Fruit fly (Drosophila melanogaster) whole organism, embryonic: ENCODE measurements around the gene CG9166.

Experiments used
- Atf-2 ChIP-seq: fragments of 200-800 bp; sonication (Bioruptor generic); optimal IDR thresholded peaks from 2 replicates; lab custom pipeline; 2016; ENCODE audit warnings: missing biosample characterization, missing genetic modification characterization
- Atf6 ChIP-seq: fragments of 200-800 bp; sonication (Bioruptor generic); IDR thresholded peaks from 2 replicates; pipeline ENCODE4 v1.3.6; 2022; ENCODE audit warnings: missing biosample characterization, missing genetic modification characterization
- CG10543 ChIP-seq: fragments of 200-800 bp; sonication (Bioruptor generic); optimal IDR thresholded peaks from 3 replicates; lab custom pipeline; 2017; ENCODE audit warnings: missing biosample characterization, mild to moderate bottlenecking, missing genetic modification characterization, moderate library complexity
- CG10979 ChIP-seq: fragments of 200-800 bp; sonication (Bioruptor generic); optimal IDR thresholded peaks from 2 replicates; lab custom pipeline; 2018; ENCODE audit warnings: missing biosample characterization, mild to moderate bottlenecking, missing genetic modification characterization, moderate library complexity
- CG12942 ChIP-seq: fragments of 200-800 bp; sonication (Bioruptor generic); optimal IDR thresholded peaks from 3 replicates; lab custom pipeline; 2016; ENCODE audit warnings: missing biosample characterization, missing genetic modification characterization
- CG14014 ChIP-seq: fragments of 200-800 bp; sonication (Bioruptor generic); IDR thresholded peaks from 2 replicates; pipeline ENCODE4 v1.3.6; 2022; ENCODE audit warnings: missing biosample characterization, missing genetic modification characterization
- CG14860 ChIP-seq: fragments of 200-800 bp; sonication (Bioruptor generic); IDR thresholded peaks from 3 replicates; pipeline ENCODE4 v1.3.6; 2022; ENCODE audit warnings: missing biosample characterization, missing genetic modification characterization; ENCODE audit not compliant: partially characterized antibody
- CG14965 ChIP-seq: fragments of 200-800 bp; sonication (Bioruptor generic); optimal IDR thresholded peaks from 2 replicates; lab custom pipeline; 2016; ENCODE audit warnings: missing biosample characterization, missing genetic modification characterization, borderline replicate concordance
- CG1603 ChIP-seq: fragments of 200-800 bp; sonication (Bioruptor generic); optimal IDR thresholded peaks from 2 replicates; lab custom pipeline; 2019; ENCODE audit warnings: missing biosample characterization, mild to moderate bottlenecking, missing genetic modification characterization, moderate library complexity
- CG16813 ChIP-seq: fragments of 200-800 bp; sonication (Bioruptor generic); IDR thresholded peaks from 3 replicates; pipeline ENCODE4 v1.3.6; 2022; ENCODE audit warnings: missing biosample characterization, missing genetic modification characterization; ENCODE audit not compliant: partially characterized antibody
- CG18262 ChIP-seq: fragments of 200-800 bp; optimal IDR thresholded peaks from 3 replicates; lab custom pipeline; 2019; ENCODE audit warnings: missing biosample characterization, mild to moderate bottlenecking, missing genetic modification characterization, moderate library complexity
- CG2678 ChIP-seq: fragments of 200-800 bp; sonication (Bioruptor generic); optimal IDR thresholded peaks from 3 replicates; lab custom pipeline; 2019; ENCODE audit warnings: missing biosample characterization, mild to moderate bottlenecking, missing genetic modification characterization, moderate library complexity
- CG31388 ChIP-seq: fragments of 200-800 bp; sonication (Bioruptor generic); optimal IDR thresholded peaks from 2 replicates; lab custom pipeline; 2016; ENCODE audit warnings: missing biosample characterization, missing genetic modification characterization
- CG32532 ChIP-seq: fragments of 200-800 bp; sonication (Bioruptor generic); IDR thresholded peaks from 2 replicates; pipeline ENCODE4 v1.3.6; 2022; ENCODE audit warnings: missing biosample characterization, missing genetic modification characterization
- CG3847 ChIP-seq: fragments of 200-800 bp; sonication (Bioruptor generic); IDR thresholded peaks from 2 replicates; pipeline ENCODE4 v1.3.6; 2022; ENCODE audit warnings: missing biosample characterization, missing genetic modification characterization
- CG6175 ChIP-seq: fragments of 200-800 bp; sonication (Bioruptor generic); IDR thresholded peaks from 3 replicates; pipeline ENCODE4 v1.3.6; 2022; ENCODE audit warnings: missing biosample characterization, missing genetic modification characterization
- CG6272 ChIP-seq: fragments of 200-800 bp; sonication (Bioruptor generic); IDR thresholded peaks from 2 replicates; pipeline ENCODE4 v1.3.6; 2022; ENCODE audit warnings: missing biosample characterization, missing genetic modification characterization
- CG7839 ChIP-seq: fragments of 200-800 bp; sonication (Bioruptor generic); optimal IDR thresholded peaks from 3 replicates; lab custom pipeline; 2018; ENCODE audit warnings: missing biosample characterization, mild to moderate bottlenecking, missing genetic modification characterization, moderate library complexity
- CG7963 ChIP-seq: fragments of 200-800 bp; sonication (Bioruptor generic); IDR thresholded peaks from 3 replicates; pipeline ENCODE4 v1.3.6; 2022; ENCODE audit warnings: missing biosample characterization, missing genetic modification characterization; ENCODE audit not compliant: partially characterized antibody
- CG8089 ChIP-seq: fragments of 200-800 bp; sonication (Bioruptor generic); optimal IDR thresholded peaks from 3 replicates; lab custom pipeline; 2016; ENCODE audit warnings: missing biosample characterization, missing genetic modification characterization
- D ChIP-seq, 2 experiments: fragments of 200-800 bp in 1 of 2; fragments of >200 bp in 1 of 2; sonication (Bioruptor generic) in 1 of 2; optimal IDR thresholded peaks; 2 replicates in 1 of 2; 3 replicates in 1 of 2; lab custom pipeline; 2017; ENCODE audit warnings: mild to moderate bottlenecking in 1 of 2, missing biosample characterization in 1 of 2, missing genetic modification characterization in 1 of 2, missing genetic modification reagents in 1 of 2
- Dek ChIP-seq: fragments of 200-800 bp; sonication (Bioruptor generic); optimal IDR thresholded peaks from 3 replicates; lab custom pipeline; 2019; ENCODE audit warnings: missing biosample characterization, mild to moderate bottlenecking, missing genetic modification characterization, moderate library complexity
- Dip3 ChIP-seq: fragments of 200-800 bp; sonication (Bioruptor generic); optimal IDR thresholded peaks from 3 replicates; lab custom pipeline; 2016; ENCODE audit warnings: missing biosample characterization, missing genetic modification characterization
- Ets65A ChIP-seq: fragments of 200-800 bp; sonication (Bioruptor generic); peaks from one replicate; lab custom pipeline; 2016; ENCODE audit warnings: missing biosample characterization, missing genetic modification characterization
- HLH3B ChIP-seq: fragments of 200-800 bp; sonication (Bioruptor generic); IDR thresholded peaks from 2 replicates; pipeline ENCODE4 v1.3.6; 2022; ENCODE audit warnings: missing biosample characterization, missing genetic modification characterization
- HLH54F ChIP-seq: fragments of 200-800 bp; sonication (Bioruptor generic); optimal IDR thresholded peaks from 3 replicates; lab custom pipeline; 2016; ENCODE audit warnings: missing biosample characterization, missing genetic modification characterization
- Lhr ChIP-seq: fragments of 200-800 bp; sonication (Bioruptor generic); optimal IDR thresholded peaks from 3 replicates; lab custom pipeline; 2017; ENCODE audit warnings: mild to moderate bottlenecking, missing biosample characterization, missing genetic modification reagents, missing genetic modification characterization
- Lim3 ChIP-seq: fragments of 200-800 bp; sonication (Bioruptor generic); IDR thresholded peaks from 2 replicates; pipeline ENCODE4 v1.3.6; 2022; ENCODE audit warnings: missing biosample characterization, missing genetic modification characterization
- MBD-R2 ChIP-seq: fragments of 200-800 bp; sonication (Bioruptor generic); IDR thresholded peaks from 2 replicates; pipeline ENCODE4 v1.3.6; 2022; ENCODE audit warnings: missing biosample characterization, missing genetic modification characterization
- Myb ChIP-seq: fragments of 200-800 bp; sonication (Bioruptor generic); optimal IDR thresholded peaks from 2 replicates; lab custom pipeline; 2016; ENCODE audit warnings: missing biosample characterization, missing genetic modification characterization
- Rfx ChIP-seq: fragments of 200-800 bp; sonication (Bioruptor generic); IDR thresholded peaks from 2 replicates; pipeline ENCODE4 v1.3.6; 2022; ENCODE audit warnings: missing biosample characterization, missing genetic modification characterization
- Scr ChIP-seq: fragments of 200-800 bp; sonication (Bioruptor generic); IDR thresholded peaks from 2 replicates; pipeline ENCODE4 v1.3.6; 2022; ENCODE audit warnings: missing biosample characterization, missing genetic modification characterization; ENCODE audit not compliant: partially characterized antibody
- Tbp ChIP-seq: fragments of >200 bp; optimal IDR thresholded peaks from 2 replicates; lab custom pipeline; 2018; ENCODE audit warnings: missing biosample characterization, missing genetic modification characterization
- crol ChIP-seq: fragments of 200-800 bp; sonication (Bioruptor generic); IDR thresholded peaks from 2 replicates; pipeline ENCODE4 v1.3.6; 2022; ENCODE audit warnings: missing biosample characterization, missing genetic modification characterization
- dmrt11E ChIP-seq: fragments of 200-800 bp; sonication (Bioruptor generic); optimal IDR thresholded peaks from 3 replicates; lab custom pipeline; 2018; ENCODE audit warnings: missing biosample characterization, mild to moderate bottlenecking, missing genetic modification characterization, moderate library complexity
- dpn ChIP-seq, 2 experiments: fragments of 200-800 bp; sonication (Bioruptor generic); optimal IDR thresholded peaks; 3 replicates each; lab custom pipeline; 2016; ENCODE audit warnings: missing biosample characterization in 2 of 2, missing genetic modification characterization in 2 of 2
- exex ChIP-seq: fragments of 200-800 bp; sonication (Bioruptor generic); optimal IDR thresholded peaks from 4 replicates; lab custom pipeline; 2018; ENCODE audit warnings: missing biosample characterization, mild to moderate bottlenecking, missing genetic modification characterization, moderate library complexity
- fd3F ChIP-seq: fragments of 200-800 bp; sonication (Bioruptor generic); optimal IDR thresholded peaks from 2 replicates; lab custom pipeline; 2018; ENCODE audit warnings: missing biosample characterization, mild to moderate bottlenecking, missing genetic modification characterization, moderate library complexity
- jing ChIP-seq: fragments of 200-800 bp; sonication (Bioruptor generic); optimal IDR thresholded peaks from 2 replicates; lab custom pipeline; 2018; ENCODE audit warnings: missing biosample characterization, mild to moderate bottlenecking, missing genetic modification characterization
- knrl ChIP-seq: fragments of 200-800 bp; sonication (Bioruptor generic); IDR thresholded peaks from 3 replicates; pipeline ENCODE4 v1.3.6; 2022; ENCODE audit warnings: missing biosample characterization, missing genetic modification characterization; ENCODE audit not compliant: partially characterized antibody
- lbe ChIP-seq: fragments of 200-800 bp; sonication (Bioruptor generic); optimal IDR thresholded peaks from 2 replicates; lab custom pipeline; 2016; ENCODE audit warnings: missing biosample characterization, mild to moderate bottlenecking, missing genetic modification characterization
- lmd ChIP-seq: fragments of 200-800 bp; sonication (Bioruptor generic); IDR thresholded peaks from 2 replicates; pipeline ENCODE4 v1.3.6; 2022; ENCODE audit warnings: missing biosample characterization, missing genetic modification characterization
- luna ChIP-seq: fragments of 200-800 bp; sonication (Bioruptor generic); optimal IDR thresholded peaks from 2 replicates; lab custom pipeline; 2016; ENCODE audit warnings: missing biosample characterization, missing genetic modification characterization
- onecut ChIP-seq: fragments of 200-800 bp; sonication (Bioruptor generic); IDR thresholded peaks from 2 replicates; pipeline ENCODE4 v1.3.6; 2022; ENCODE audit warnings: missing biosample characterization, missing genetic modification characterization
- p53 ChIP-seq: fragments of 200-800 bp; sonication (Bioruptor generic); optimal IDR thresholded peaks from 2 replicates; lab custom pipeline; 2016; ENCODE audit warnings: missing biosample characterization, missing genetic modification characterization
- sim ChIP-seq: fragments of 200-800 bp; sonication (Bioruptor generic); IDR thresholded peaks from 2 replicates; pipeline ENCODE4 v1.3.6; 2022; ENCODE audit warnings: missing biosample characterization, missing genetic modification characterization
- sisA ChIP-seq: fragments of 200-800 bp; sonication (Bioruptor generic); IDR thresholded peaks from 2 replicates; pipeline ENCODE4 v1.3.6; 2022; ENCODE audit warnings: missing biosample characterization, missing genetic modification characterization
- sug ChIP-seq: fragments of 200-800 bp; optimal IDR thresholded peaks from 2 replicates; lab custom pipeline; 2019; ENCODE audit warnings: missing biosample characterization, mild to moderate bottlenecking, missing genetic modification characterization, moderate library complexity
- vfl ChIP-seq: fragments of 200-800 bp; sonication (Bioruptor generic); optimal IDR thresholded peaks from 2 replicates; lab custom pipeline; 2016; ENCODE audit warnings: missing biosample characterization, missing genetic modification characterization

CG9166 gene

DNA sequence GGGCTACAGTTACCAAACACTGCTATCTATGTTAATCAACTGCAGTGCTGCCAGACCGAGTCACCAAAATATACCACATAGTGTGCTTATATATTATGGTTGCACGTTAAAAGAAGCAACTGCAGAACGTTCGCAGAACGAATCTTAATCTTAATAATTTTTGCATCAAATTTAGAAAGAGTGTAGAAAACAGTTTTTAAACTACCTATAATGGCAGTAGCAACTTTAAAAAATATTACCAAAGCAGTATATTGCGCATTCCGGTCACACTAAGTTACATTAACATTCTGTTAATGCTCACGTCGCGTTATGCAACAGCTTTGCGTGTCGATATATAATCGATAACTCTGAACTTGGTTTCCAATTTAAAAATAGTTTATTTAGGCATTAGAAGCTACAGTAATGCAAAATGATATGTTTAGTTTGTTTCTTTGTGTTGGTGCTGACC, 8.8 kb upstream of the CG9166 start, which contains the start of gene indra (continued):
- TF ChIP-seq CG32532 (GFP tag; lab: Robert Waterston, UW) (peak; percentile 43; the same call in 1 of the 2 replicates), CG2678 (no peak), CG12942 (GFP tag; lab: Kevin White, UChicago) (peak; percentile 36), CG8089 (GFP tag; lab: Kevin White, UChicago) (peak; percentile 45), Lim3 (GFP tag; lab: Robert Waterston, UW) (no peak), CG14014 (GFP tag; lab: Robert Waterston, UW) (peak; percentile 57; the same call in 1 of the 2 replicates), vfl (peak; percentile 13), CG1603 (tag; lab: Kevin White, UChicago) (peak; percentile 27), jing (GFP tag; lab: Kevin White, UChicago) (no peak), knrl (peak; percentile 33; the same call in 1 of the 3 replicates), CG31388 (no peak), dmrt11E (tag; lab: Kevin White, UChicago) (peak; percentile 38), Dip3 (GFP tag; lab: Kevin White, UChicago) (peak; percentile 59), HLH54F (GFP tag; lab: Kevin White, UChicago) (peak; percentile 70), Myb (GFP tag; lab: Kevin White, UChicago) (peak; percentile 71), MBD-R2 (GFP tag; lab: Robert Waterston, UW) (peak; percentile 65), CG18262 (tag; lab: Kevin White, UChicago) (peak; percentile 45), CG16813 (GFP tag; lab: Robert Waterston, UW) (peak; percentile 60), Atf-2 (GFP tag; lab: Kevin White, UChicago) (peak; percentile 13)

dm6 chr3L:1346956-1347587, 3.8 kb upstream of the CG9166 start:
- TF ChIP-seq Ets65A (GFP tag; lab: Kevin White, UChicago) (peak; percentile 76), Lhr (GFP tag; lab: Kevin White, UChicago) (no peak), CG12942 (GFP tag; lab: Kevin White, UChicago) (no peak), Tbp (no peak), p53 (GFP tag; lab: Kevin White, UChicago) (no peak), CG7839 (no peak), Atf6 (GFP tag; lab: Robert Waterston, UW) (0 out of 2 replicates have a peak, but pooled peaks have one; percentile 9), CG14965 (GFP tag; lab: Kevin White, UChicago) (no peak), D (optimal IDR thresholded peaks at IDR 0.05; lab: Kevin White, UChicago) (no peak), D (GFP tag; optimal IDR thresholded peaks at IDR 0.05; lab: Kevin White, UChicago) (no peak), lmd (GFP tag; lab: Robert Waterston, UW) (no peak), sug (peak; percentile 51), CG10543 (GFP tag; lab: Kevin White, UChicago) (peak; percentile 44), exex (tag; lab: Kevin White, UChicago) (peak; percentile 42), CG7963 (GFP tag; lab: Robert Waterston, UW) (no peak), onecut (GFP tag; lab: Robert Waterston, UW) (no peak), CG6272 (GFP tag; lab: Robert Waterston, UW) (no peak), Rfx (GFP tag; lab: Robert Waterston, UW) (no peak), sisA (GFP tag; lab: Robert Waterston, UW) (no peak), crol (GFP tag; lab: Robert Waterston, UW) (0 out of 2 replicates have a peak, but pooled peaks have one; percentile 19), CG10979 (tag; lab: Kevin White, UChicago) (no peak), sim (GFP tag; lab: Robert Waterston, UW) (no peak), luna (GFP tag; lab: Kevin White, UChicago) (no peak), Dek (tag; lab: Kevin White, UChicago) (no peak), lbe (no peak), fd3F (GFP tag; lab: Kevin White, UChicago) (no peak), HLH3B (GFP tag; lab: Robert Waterston, UW) (no peak), CG6175 (GFP tag; lab: Robert Waterston, UW) (0 out of 3 replicates have a peak, but pooled peaks have one; percentile 14), CG14860 (GFP tag; lab: Robert Waterston, UW) (no peak), CG3847 (GFP tag; lab: Robert Waterston, UW) (no peak), dpn (GFP tag; optimal IDR thresholded peaks at IDR 0.05; lab: Kevin White, UChicago) (no peak), Scr (GFP tag; lab: Robert Waterston, UW) (peak; percentile 17; the same call in 1 of the 2 replicates)
